Worm (Caenorhabditis elegans): ENCODE data around the gene dmsr-9.

The dmsr-9 gene

ce11 chrV:6806340-6806739 lies 6.9 kb upstream of the dmsr-9 start, which contains the start of gene dmsr-12:
Gene dmsr-12 (minus strand): TSS chrV:6806440.
- TF ChIP-seq pha-4 (tag; optimal IDR thresholded peaks at IDR 0.05) (no peak), nhr-11 (tag; optimal IDR thresholded peaks at IDR 0.05) (no peak), lin-15B (tag; optimal IDR thresholded peaks at IDR 0.05) (no peak), fkh-10 (GFP tag; optimal IDR thresholded peaks at IDR 0.05) (no peak), mdl-1 (tag; optimal IDR thresholded peaks at IDR 0.05) (no peak), elt-1 (tag; optimal IDR thresholded peaks at IDR 0.05) (no peak), lin-39 (tag; optimal IDR thresholded peaks at IDR 0.05) (no peak), egl-27 (tag; optimal IDR thresholded peaks at IDR 0.05) (no peak), daf-12 (tag; optimal IDR thresholded peaks at IDR 0.05) (no peak), nhr-12 (tag; optimal IDR thresholded peaks at IDR 0.05) (no peak), pqm-1 (tag; optimal IDR thresholded peaks at IDR 0.05) (no peak), ceh-16 (tag; optimal IDR thresholded peaks at IDR 0.05) (no peak), tbx-2 (tag; optimal IDR thresholded peaks at IDR 0.05) (no peak)

- TF ChIP-seq tbx-2 (tag; optimal IDR thresholded peaks at IDR 0.05) (no peak), R02D3.7 (tag; optimal IDR thresholded peaks at IDR 0.05) (no peak), nhr-43 (tag; optimal IDR thresholded peaks at IDR 0.05; ENCODE audit: poor library complexity, severe bottlenecking) (no peak), ceh-16 (tag; optimal IDR thresholded peaks at IDR 0.05) (no peak), nhr-76 (tag; optimal IDR thresholded peaks at IDR 0.05) (no peak), ceh-28 (tag; optimal IDR thresholded peaks at IDR 0.05) (no peak), jun-1 (tag; optimal IDR thresholded peaks at IDR 0.05) (no peak)
Measured at ce11 chrV:6803992-6804391, 4.5 kb upstream of the dmsr-9 start, which contains the start of gene dmsr-11. Gene dmsr-11 (minus strand): TSS chrV:6804092.

- TF ChIP-seq nhr-67 (tag; optimal IDR thresholded peaks at IDR 0.05) (no peak), fos-1 (tag; optimal IDR thresholded peaks at IDR 0.05) (no peak), nfya-1 (tag; optimal IDR thresholded peaks at IDR 0.05; ENCODE audit: insufficient read depth) (no peak), ama-1 (optimal IDR thresholded peaks at IDR 0.05) (no peak), ztf-11 (tag; optimal IDR thresholded peaks at IDR 0.05) (no peak), hmg-11 (tag; optimal IDR thresholded peaks at IDR 0.05) (no peak), aly-2 (tag; optimal IDR thresholded peaks at IDR 0.05) (no peak), nhr-77 (tag; optimal IDR thresholded peaks at IDR 0.05) (no peak), fkh-2 (tag; optimal IDR thresholded peaks at IDR 0.05) (no peak), ceh-9 (tag; optimal IDR thresholded peaks at IDR 0.05) (no peak), ceh-28 (tag; optimal IDR thresholded peaks at IDR 0.05) (no peak), nhr-76 (tag; optimal IDR thresholded peaks at IDR 0.05) (no peak), ceh-82 (tag; optimal IDR thresholded peaks at IDR 0.05) (no peak), snpc-4 (tag; optimal IDR thresholded peaks at IDR 0.05) (no peak)
Measured at ce11 chrV:6801850-6802249, 2.4 kb upstream of the dmsr-9 start, which contains the start of gene dmsr-10. Gene dmsr-10 (minus strand): TSS chrV:6801950.

ce11 chrV:6796894-6797293 lies 2.6 kb downstream of the dmsr-9 start:
- TF ChIP-seq nhr-237 (tag; optimal IDR thresholded peaks at IDR 0.05) (no peak), R02D3.7 (tag; optimal IDR thresholded peaks at IDR 0.05) (peak; percentile 10), nhr-12 (tag; optimal IDR thresholded peaks at IDR 0.05) (no peak), hmg-11 (tag; optimal IDR thresholded peaks at IDR 0.05) (peak; percentile 88), pha-4 (tag; optimal IDR thresholded peaks at IDR 0.05) (peak; percentile 58), nhr-23 (tag; optimal IDR thresholded peaks at IDR 0.05) (peak; percentile 65), elt-3 (tag; optimal IDR thresholded peaks at IDR 0.05) (no peak), jun-1 (tag; optimal IDR thresholded peaks at IDR 0.05) (no peak), nfya-1 (tag; optimal IDR thresholded peaks at IDR 0.05; ENCODE audit: insufficient read depth) (peak; percentile 63), elt-2 (tag; optimal IDR thresholded peaks at IDR 0.05) (peak; percentile 16), egl-5 (tag; optimal IDR thresholded peaks at IDR 0.05) (peak; percentile 47), egl-27 (tag; optimal IDR thresholded peaks at IDR 0.05) (no peak), lin-39 (tag; optimal IDR thresholded peaks at IDR 0.05) (peak; percentile 83), snpc-4 (tag; optimal IDR thresholded peaks at IDR 0.05) (peak; percentile 11)

ce11 chrV:6796264-6796663 lies 3.2 kb downstream of the dmsr-9 start:
- TF ChIP-seq ceh-16 (tag; optimal IDR thresholded peaks at IDR 0.05) (no peak), nhr-25 (tag; optimal IDR thresholded peaks at IDR 0.05) (no peak), zag-1 (tag; optimal IDR thresholded peaks at IDR 0.05) (no peak), elt-2 (tag; optimal IDR thresholded peaks at IDR 0.05) (no peak), mdl-1 (tag; optimal IDR thresholded peaks at IDR 0.05) (no peak), elt-1 (tag; optimal IDR thresholded peaks at IDR 0.05) (no peak), snpc-4 (tag; optimal IDR thresholded peaks at IDR 0.05) (no peak), nhr-43 (tag; optimal IDR thresholded peaks at IDR 0.05; ENCODE audit: poor library complexity, severe bottlenecking) (no peak), nhr-237 (tag; optimal IDR thresholded peaks at IDR 0.05) (no peak), nfya-1 (tag; optimal IDR thresholded peaks at IDR 0.05; ENCODE audit: insufficient read depth) (no peak), fos-1 (tag; optimal IDR thresholded peaks at IDR 0.05) (no peak)

All from whole organism, L3 larva.